Worm (Caenorhabditis elegans) whole organism, late embryonic: ENCODE measurements around the gene F53A10.2.

Experiments used
- hlh-6 ChIP-seq: sonication (generic microtip); optimal IDR thresholded peaks from 2 replicates; lab custom pipeline; 2016; ENCODE audit warnings: missing genotype, missing genetic modification characterization, missing compliant biosample characterization
- sox-2 ChIP-seq: fragments of 200-800 bp; sonication (Bioruptor generic); IDR thresholded peaks from 2 replicates; pipeline ENCODE4 v1.3.6; 2022; ENCODE audit warnings: missing genetic modification reagents, missing genetic modification characterization, missing compliant biosample characterization

DNA sequence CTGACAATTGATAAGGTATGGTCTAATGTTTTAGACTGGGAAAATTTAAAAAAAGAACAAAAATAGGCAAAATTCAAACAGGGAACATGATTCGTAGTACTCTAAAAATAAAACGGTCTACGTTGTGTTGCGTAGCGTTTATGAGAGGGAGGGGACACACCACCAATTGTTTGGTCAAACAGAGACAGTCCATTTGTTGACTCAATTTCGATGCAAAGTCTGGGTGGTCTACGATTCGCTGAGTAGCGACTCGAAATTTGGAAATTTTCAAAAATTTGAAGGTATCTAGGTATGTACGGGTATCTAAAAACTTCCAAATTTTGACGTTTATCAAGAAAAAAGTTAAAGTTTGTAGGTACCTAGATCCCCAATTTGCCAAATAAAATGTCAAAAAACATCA lies 48.6 kb downstream of the F53A10.2 start:
- TF ChIP-seq sox-2 (GFP tag; lab: Robert Waterston, UW) (no peak), hlh-6 (tag; lab: Kevin White, UChicago) (no peak)
